Worm (Caenorhabditis elegans): ENCODE data around the gene C54G10.1.

DNA sequence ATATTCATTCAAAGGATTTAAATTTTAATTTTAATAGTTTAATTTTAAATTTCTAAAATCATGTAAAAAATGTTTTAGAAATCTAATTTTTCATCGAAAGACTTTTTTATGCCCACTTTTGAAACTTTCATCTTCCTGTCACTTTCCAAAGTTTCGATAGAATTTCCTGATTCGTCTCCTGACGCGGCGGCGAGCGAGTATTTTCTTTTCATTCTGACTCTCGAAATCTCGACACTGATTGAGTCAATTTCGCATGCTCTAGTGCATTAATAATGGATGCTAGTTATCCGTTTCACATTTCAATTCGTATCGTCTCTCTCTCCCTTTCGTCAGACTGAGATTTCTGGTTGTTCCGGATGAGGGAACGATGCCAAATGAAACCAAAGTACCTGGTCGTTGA is 7.9 kb downstream of the C54G10.1 start:
- TF ChIP-seq W03F9.2 (tag; optimal IDR thresholded peaks at IDR 0.05) (no peak), dao-5 (tag; optimal IDR thresholded peaks at IDR 0.05) (no peak)

Measured in whole organism, L4/young adult.